Worm (Caenorhabditis elegans): Measurements from ENCODE around the gene F56D6.20.

The F56D6.20 gene

DNA sequence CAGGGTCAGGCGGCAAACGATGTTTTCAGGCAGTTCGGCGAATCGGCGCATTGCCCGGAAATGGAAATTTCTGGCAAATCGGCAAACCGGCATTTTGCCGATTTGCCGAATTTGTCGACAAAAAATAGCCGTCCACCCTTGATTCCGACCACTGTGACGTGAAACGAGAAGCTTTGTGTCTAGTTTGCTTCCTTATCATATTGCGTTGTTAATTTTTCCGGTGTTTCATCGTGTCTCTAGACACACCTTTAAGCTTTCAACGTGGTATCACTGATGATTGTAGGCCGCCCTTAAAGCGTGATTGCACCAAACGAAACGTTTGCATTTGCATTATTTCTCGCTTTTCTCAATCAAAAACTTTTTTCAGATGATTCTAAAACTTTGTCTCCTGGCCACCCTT is 24.4 kb downstream of the F56D6.20 start, which contains the start of gene clec-71:
clec-71 (plus strand) TSS at position 362 of the 400 bp plus-strand sequence.
- TF ChIP-seq unc-62 (GFP tag; optimal IDR thresholded peaks at IDR 0.05) = no peak

DNA sequence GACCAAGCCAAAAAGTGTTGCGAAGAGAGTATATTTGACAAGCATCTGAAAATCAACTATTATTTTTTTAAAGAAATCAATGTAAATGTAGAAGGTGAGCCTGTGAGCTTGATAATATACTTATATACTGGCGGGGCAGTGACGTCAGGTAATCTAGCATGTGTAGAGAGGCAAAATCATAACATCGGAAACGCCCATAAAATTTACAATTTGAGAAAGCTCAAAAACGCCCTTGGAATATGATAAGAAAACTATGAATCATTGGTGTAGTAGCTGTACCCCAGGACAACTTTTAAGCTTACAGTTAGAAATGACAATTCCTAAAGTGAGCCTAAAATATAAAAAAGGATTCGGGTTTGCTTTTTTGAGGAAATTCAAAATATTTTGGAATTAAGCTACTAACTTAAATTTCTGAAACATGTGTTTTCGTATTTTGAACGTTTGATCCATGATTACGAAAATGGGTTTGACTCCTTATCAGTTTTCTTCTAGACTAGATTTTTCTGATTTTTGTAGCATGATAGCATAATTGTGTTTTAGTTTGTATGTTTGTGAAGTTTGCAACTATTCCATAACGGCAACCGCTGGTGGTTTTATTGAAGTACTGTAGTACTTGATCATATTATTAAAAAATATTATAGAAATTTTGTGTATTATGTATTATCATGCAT is 29.1 kb downstream of the F56D6.20 start, which contains the start of gene clec-174:
clec-174 (minus strand) TSS at position 51 of the 671 bp plus-strand sequence.
- no peak for TF ChIP-seq unc-62 (GFP tag; optimal IDR thresholded peaks at IDR 0.05)

DNA sequence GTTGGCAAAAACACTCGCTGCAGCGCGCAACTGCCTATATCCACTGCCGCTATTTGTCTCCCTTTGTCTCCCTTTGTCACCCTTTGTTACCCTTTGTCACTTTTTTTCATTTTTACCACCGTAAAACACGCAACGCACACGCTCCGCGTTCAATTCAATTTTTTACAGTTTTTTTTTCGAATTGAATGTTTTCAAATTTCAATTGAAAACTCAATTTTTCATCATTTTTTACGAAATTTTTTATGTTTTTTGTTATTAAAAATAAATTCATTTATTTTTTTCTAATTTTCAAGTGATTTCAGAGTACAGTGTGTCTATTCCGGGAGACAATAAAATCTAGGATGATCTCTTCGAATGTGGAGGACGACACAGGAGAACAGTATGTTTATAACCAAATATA is 30.3 kb downstream of the F56D6.20 start, which contains the start of gene Y46C8AL.11:
Y46C8AL.11 (plus strand) TSS at position 301 of the 400 bp plus-strand sequence.
- no peak for TF ChIP-seq unc-62 (GFP tag; optimal IDR thresholded peaks at IDR 0.05)

DNA sequence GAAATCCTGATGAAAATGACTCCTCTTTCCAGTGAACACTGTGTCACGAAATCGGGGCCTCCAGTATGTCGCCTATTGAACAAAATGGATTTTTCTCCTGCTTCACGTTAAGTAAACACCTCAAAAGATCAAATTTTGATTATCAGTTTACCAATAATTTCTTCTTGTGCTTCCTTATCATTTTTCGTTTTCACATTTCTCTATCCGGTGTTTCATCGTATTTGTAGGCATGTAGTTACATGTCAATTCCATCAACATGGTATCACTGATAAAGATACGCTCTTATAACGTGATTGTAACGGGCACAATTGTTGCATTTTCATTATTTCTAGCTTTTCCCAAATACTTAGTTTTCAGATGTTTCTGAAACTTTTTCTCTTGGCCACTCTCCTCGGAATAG is 31.8 kb downstream of the F56D6.20 start, which contains the start of gene clec-72:
clec-72 (plus strand) TSS at position 358 of the 400 bp plus-strand sequence.
- no peak for TF ChIP-seq unc-62 (GFP tag; optimal IDR thresholded peaks at IDR 0.05)

DNA sequence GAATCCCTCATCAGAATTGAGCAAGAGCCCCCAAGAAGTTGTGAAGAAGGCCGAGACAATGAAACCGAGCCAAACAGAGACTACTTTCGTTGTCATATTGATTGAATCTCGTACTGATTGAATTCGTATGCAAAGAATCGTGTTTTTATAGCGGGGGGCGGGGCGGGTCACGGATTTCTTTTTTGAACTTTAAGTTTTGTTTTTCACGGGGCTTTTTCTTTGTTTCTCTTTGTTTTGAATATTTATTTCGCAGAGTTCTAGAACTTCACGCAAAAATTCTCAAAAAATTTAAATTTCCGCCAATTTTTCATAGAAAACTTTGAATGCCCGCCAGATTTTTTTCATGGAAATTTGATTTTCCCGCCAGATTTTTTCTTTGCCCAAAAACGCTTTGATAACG is 43.4 kb downstream of the F56D6.20 start, which contains the start of gene clec-73:
clec-73 (minus strand) TSS at position 101 of the 400 bp plus-strand sequence.
- no peak for TF ChIP-seq unc-62 (GFP tag; optimal IDR thresholded peaks at IDR 0.05)

DNA sequence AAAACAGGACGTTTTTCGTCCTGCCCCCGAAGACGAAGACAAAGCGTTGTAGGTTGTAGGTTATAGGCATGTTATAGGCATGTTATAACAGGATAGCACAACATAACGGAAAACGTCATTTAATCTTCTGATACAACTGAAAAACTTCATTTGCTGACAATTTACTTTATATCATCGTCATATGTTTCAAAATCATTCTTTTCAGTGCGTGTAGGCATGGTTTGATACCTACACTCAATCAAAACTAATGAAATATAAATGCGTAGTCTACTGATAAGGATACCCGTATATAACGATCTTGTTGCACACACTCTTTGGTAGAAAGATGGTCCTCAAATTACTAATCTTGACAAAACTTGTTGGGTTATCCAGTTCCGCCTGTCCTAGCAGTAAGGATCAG is 44.0 kb downstream of the F56D6.20 start, which contains the start of gene clec-74:
clec-74 (plus strand) TSS at position 301 of the 400 bp plus-strand sequence.
- no peak for TF ChIP-seq unc-62 (GFP tag; optimal IDR thresholded peaks at IDR 0.05)

DNA sequence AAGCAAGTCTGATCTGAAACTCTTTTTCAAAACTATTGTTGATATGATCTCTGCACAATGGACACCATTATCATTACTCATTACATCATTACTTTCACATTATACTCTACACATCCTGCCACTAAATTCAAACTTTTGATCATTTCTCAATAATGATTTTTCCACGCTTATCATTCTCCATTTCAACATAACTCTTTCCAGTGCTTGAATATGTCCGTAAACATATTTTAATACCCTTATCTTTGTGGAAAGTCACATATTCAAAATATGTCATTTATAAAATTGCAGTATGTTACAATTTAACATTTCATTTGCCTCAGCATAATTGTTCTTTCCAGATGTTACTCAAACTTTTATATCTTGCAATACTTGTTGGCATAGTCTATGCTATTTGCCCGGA is 47.7 kb downstream of the F56D6.20 start, which contains the start of gene clec-75:
clec-75 (plus strand) TSS at position 339 of the 400 bp plus-strand sequence.
- no peak for TF ChIP-seq unc-62 (GFP tag; optimal IDR thresholded peaks at IDR 0.05)

DNA sequence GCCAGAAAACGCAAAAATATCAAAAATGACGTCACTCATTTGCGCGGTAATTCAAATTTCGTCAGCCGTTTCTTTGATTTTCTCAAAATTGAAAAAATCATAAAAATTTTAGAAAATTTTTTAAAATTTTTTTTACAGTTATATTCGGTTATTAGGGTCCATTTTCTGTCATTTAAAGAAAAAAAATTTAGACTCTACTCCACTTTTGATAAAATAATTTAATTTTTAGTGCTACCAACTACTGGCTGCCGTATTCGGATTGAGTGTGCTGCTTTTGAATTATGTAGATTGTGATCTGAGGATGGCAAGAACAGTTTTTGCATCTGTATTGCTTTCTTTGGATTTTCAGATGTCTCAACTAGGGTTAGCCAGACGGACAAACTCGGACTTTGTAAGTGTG is 49.9 kb downstream of the F56D6.20 start, which contains the start of gene Y46C8AM.1:
Y46C8AM.1 (plus strand) TSS at position 301 of the 400 bp plus-strand sequence.
- no peak for TF ChIP-seq unc-62 (GFP tag; optimal IDR thresholded peaks at IDR 0.05)
